Fruit fly (Drosophila melanogaster) whole organism, embryonic: ENCODE results near the gene euc.

ENCODE experiments used
- Atf3 ChIP-seq: fragments of 200-800 bp; sonication (Bioruptor generic); optimal IDR thresholded peaks from 3 replicates; lab custom pipeline; 2016; ENCODE audit warnings: missing biosample characterization, missing genetic modification characterization
- Bgb ChIP-seq: fragments of 200-800 bp; sonication (Bioruptor generic); IDR thresholded peaks from 2 replicates; pipeline ENCODE4 v1.3.6; 2022; ENCODE audit warnings: missing biosample characterization, missing genetic modification characterization; ENCODE audit not compliant: partially characterized antibody
- CG12659 ChIP-seq: fragments of 200-800 bp; sonication (Bioruptor generic); optimal IDR thresholded peaks from 3 replicates; lab custom pipeline; 2017; ENCODE audit warnings: mild to moderate bottlenecking, missing biosample characterization, missing genetic modification reagents, missing genetic modification characterization
- CG17385 ChIP-seq: fragments of 200-800 bp; sonication (Bioruptor generic); optimal IDR thresholded peaks from 3 replicates; lab custom pipeline; 2018; ENCODE audit warnings: missing biosample characterization, mild to moderate bottlenecking, missing genetic modification characterization
- CG18262 ChIP-seq: fragments of 200-800 bp; optimal IDR thresholded peaks from 3 replicates; lab custom pipeline; 2019; ENCODE audit warnings: missing biosample characterization, mild to moderate bottlenecking, missing genetic modification characterization, moderate library complexity
- CG18599 ChIP-seq: fragments of 200-800 bp; sonication (Bioruptor generic); optimal IDR thresholded peaks from 3 replicates; lab custom pipeline; 2017; ENCODE audit warnings: missing biosample characterization, missing genetic modification characterization, mild to moderate bottlenecking, moderate library complexity, missing genetic modification reagents
- CG32532 ChIP-seq: fragments of 200-800 bp; sonication (Bioruptor generic); IDR thresholded peaks from 2 replicates; pipeline ENCODE4 v1.3.6; 2022; ENCODE audit warnings: missing biosample characterization, missing genetic modification characterization
- CG33557 ChIP-seq: fragments of 200-800 bp; sonication (Bioruptor generic); optimal IDR thresholded peaks from 2 replicates; lab custom pipeline; 2019; ENCODE audit warnings: missing biosample characterization, mild to moderate bottlenecking, missing genetic modification characterization, moderate library complexity
- CG4282 ChIP-seq: fragments of 200-800 bp; sonication (Bioruptor generic); optimal IDR thresholded peaks from 2 replicates; lab custom pipeline; 2016; ENCODE audit warnings: missing biosample characterization, missing genetic modification characterization
- CG4404 ChIP-seq: fragments of 200-800 bp; sonication (Bioruptor generic); IDR thresholded peaks from 2 replicates; pipeline ENCODE4 v1.3.6; 2022; ENCODE audit warnings: missing biosample characterization, missing genetic modification characterization
- CG5953 ChIP-seq: fragments of 200-800 bp; sonication (Bioruptor generic); IDR thresholded peaks from 2 replicates; pipeline ENCODE4 v1.3.6; 2022; ENCODE audit warnings: missing biosample characterization, missing genetic modification characterization
- CG6813 ChIP-seq: fragments of 200-800 bp; sonication (Bioruptor generic); optimal IDR thresholded peaks from 2 replicates; lab custom pipeline; 2017; ENCODE audit warnings: missing biosample characterization, missing genetic modification characterization, mild to moderate bottlenecking, moderate library complexity, missing genetic modification reagents
- CG7271 ChIP-seq: fragments of 200-800 bp; sonication (Bioruptor generic); optimal IDR thresholded peaks from 2 replicates; lab custom pipeline; 2018; ENCODE audit warnings: missing biosample characterization, mild to moderate bottlenecking, missing genetic modification characterization, moderate library complexity
- CG7372 ChIP-seq: fragments of 200-800 bp; sonication (Bioruptor generic); IDR thresholded peaks from 2 replicates; pipeline ENCODE4 v1.3.6; 2022; ENCODE audit warnings: missing biosample characterization, missing genetic modification characterization
- CG7839 ChIP-seq: fragments of 200-800 bp; sonication (Bioruptor generic); optimal IDR thresholded peaks from 3 replicates; lab custom pipeline; 2018; ENCODE audit warnings: missing biosample characterization, mild to moderate bottlenecking, missing genetic modification characterization, moderate library complexity
- CG7928 ChIP-seq: fragments of 200-800 bp; sonication (Bioruptor generic); optimal IDR thresholded peaks from 2 replicates; lab custom pipeline; 2017; ENCODE audit warnings: missing biosample characterization, mild to moderate bottlenecking, missing genetic modification characterization
- CG9215 ChIP-seq: fragments of 200-800 bp; sonication (Bioruptor generic); IDR thresholded peaks from 2 replicates; pipeline ENCODE4 v1.3.6; 2022; ENCODE audit warnings: missing biosample characterization, missing genetic modification characterization
- Dad ChIP-seq: fragments of 200-800 bp; sonication (Bioruptor generic); optimal IDR thresholded peaks from 3 replicates; lab custom pipeline; 2016; ENCODE audit warnings: missing biosample characterization, missing genetic modification characterization
- Deaf1 ChIP-seq: fragments of 200-800 bp; optimal IDR thresholded peaks from 3 replicates; lab custom pipeline; 2019; ENCODE audit warnings: missing biosample characterization, mild to moderate bottlenecking, missing genetic modification characterization, moderate library complexity
- Dip3 ChIP-seq: fragments of 200-800 bp; sonication (Bioruptor generic); optimal IDR thresholded peaks from 3 replicates; lab custom pipeline; 2016; ENCODE audit warnings: missing biosample characterization, missing genetic modification characterization
- Dref ChIP-seq: fragments of 200-800 bp; sonication (Bioruptor generic); IDR thresholded peaks from 2 replicates; pipeline ENCODE4 v1.3.6; 2022; ENCODE audit warnings: missing biosample characterization, missing genetic modification characterization
- ERR ChIP-seq: fragments of 200-800 bp; sonication (Bioruptor generic); optimal IDR thresholded peaks from 2 replicates; lab custom pipeline; 2016; ENCODE audit warnings: missing biosample characterization, missing genetic modification characterization
- Ets65A ChIP-seq: fragments of 200-800 bp; sonication (Bioruptor generic); peaks from one replicate; lab custom pipeline; 2016; ENCODE audit warnings: missing biosample characterization, missing genetic modification characterization
- HLH4C ChIP-seq: fragments of 200-800 bp; sonication (Bioruptor generic); IDR thresholded peaks from 3 replicates; pipeline ENCODE4 v1.3.6; 2022; ENCODE audit warnings: missing biosample characterization, missing genetic modification characterization; ENCODE audit not compliant: partially characterized antibody
- HLHmδ ChIP-seq: fragments of 200-800 bp; sonication (Bioruptor generic); optimal IDR thresholded peaks from 2 replicates; lab custom pipeline; 2018; ENCODE audit warnings: missing biosample characterization, mild to moderate bottlenecking, missing genetic modification characterization, moderate library complexity
- Hr39 ChIP-seq: fragments of >200 bp; optimal IDR thresholded peaks from 2 replicates; lab custom pipeline; 2017
- Lim3 ChIP-seq: fragments of 200-800 bp; sonication (Bioruptor generic); IDR thresholded peaks from 2 replicates; pipeline ENCODE4 v1.3.6; 2022; ENCODE audit warnings: missing biosample characterization, missing genetic modification characterization
- Pdp1 ChIP-seq, 2 experiments: fragments of 200-800 bp; sonication (Bioruptor generic); optimal IDR thresholded peaks; 3 replicates each; lab custom pipeline; 2016; ENCODE audit warnings: missing biosample characterization in 2 of 2, missing genetic modification characterization in 2 of 2, mild to moderate bottlenecking in 1 of 2, moderate library complexity in 1 of 2
- Ptx1 ChIP-seq: fragments of 200-800 bp; sonication (Bioruptor generic); IDR thresholded peaks from 2 replicates; pipeline ENCODE4 v1.3.6; 2022; ENCODE audit warnings: missing biosample characterization, missing genetic modification characterization
- Sry-β ChIP-seq: fragments of 200-800 bp; sonication (Bioruptor generic); optimal IDR thresholded peaks from 2 replicates; lab custom pipeline; 2018; ENCODE audit warnings: missing biosample characterization, mild to moderate bottlenecking, missing genetic modification characterization, moderate library complexity
- Trl ChIP-seq, 3 experiments: fragments of >200 bp in 2 of 3; fragments of 200-800 bp in 1 of 3; sonication (Bioruptor generic) in 1 of 3; optimal IDR thresholded peaks; 2 replicates in 1 of 3; 3 replicates in 2 of 3; lab custom pipeline; 2016 to 2017; ENCODE audit warnings: missing biosample characterization in 1 of 3, missing genetic modification characterization in 1 of 3
- ap ChIP-seq: fragments of 200-800 bp; sonication (Bioruptor generic); IDR thresholded peaks from 2 replicates; pipeline ENCODE4 v1.3.6; 2022; ENCODE audit warnings: missing biosample characterization, missing genetic modification characterization
- bcd ChIP-seq: fragments of 200-800 bp; sonication (Bioruptor generic); optimal IDR thresholded peaks from 2 replicates; lab custom pipeline; 2017; ENCODE audit warnings: missing biosample characterization, mild to moderate bottlenecking, missing genetic modification characterization
- cg ChIP-seq: fragments of 200-800 bp; sonication (Bioruptor generic); optimal IDR thresholded peaks from 3 replicates; lab custom pipeline; 2019; ENCODE audit warnings: missing biosample characterization, mild to moderate bottlenecking, missing genetic modification characterization, moderate library complexity
- chn ChIP-seq: fragments of 200-800 bp; sonication (Bioruptor generic); optimal IDR thresholded peaks from 2 replicates; lab custom pipeline; 2016; ENCODE audit warnings: missing biosample characterization, missing genetic modification characterization
- cwo ChIP-seq: fragments of 200-800 bp; sonication (Bioruptor generic); optimal IDR thresholded peaks from 3 replicates; lab custom pipeline; 2017; ENCODE audit warnings: missing biosample characterization, missing genetic modification characterization, mild to moderate bottlenecking, moderate library complexity, missing genetic modification reagents
- danr ChIP-seq: fragments of 200-800 bp; sonication (Bioruptor generic); IDR thresholded peaks from 2 replicates; pipeline ENCODE4 v1.3.6; 2022; ENCODE audit warnings: missing biosample characterization, missing genetic modification characterization
- dimm ChIP-seq: fragments of 200-800 bp; sonication (Bioruptor generic); IDR thresholded peaks from 2 replicates; pipeline ENCODE4 v1.3.6; 2022; ENCODE audit warnings: missing biosample characterization, missing genetic modification characterization
- dm ChIP-seq: fragments of 200-800 bp; sonication (Bioruptor generic); optimal IDR thresholded peaks from 3 replicates; lab custom pipeline; 2016; ENCODE audit warnings: missing biosample characterization, missing genetic modification characterization
- gsb-n ChIP-seq: fragments of 200-800 bp; sonication (Bioruptor generic); optimal IDR thresholded peaks from 3 replicates; lab custom pipeline; 2018; ENCODE audit warnings: missing biosample characterization, mild to moderate bottlenecking, missing genetic modification characterization
- ind ChIP-seq: fragments of 200-800 bp; sonication (Bioruptor generic); optimal IDR thresholded peaks from 3 replicates; lab custom pipeline; 2016; ENCODE audit warnings: missing biosample characterization, missing genetic modification characterization
- inv ChIP-seq: fragments of 200-800 bp; sonication (Bioruptor generic); IDR thresholded peaks from 2 replicates; pipeline ENCODE4 v1.3.6; 2022; ENCODE audit warnings: missing biosample characterization, missing genetic modification characterization; ENCODE audit not compliant: partially characterized antibody
- lbe ChIP-seq: fragments of 200-800 bp; sonication (Bioruptor generic); optimal IDR thresholded peaks from 2 replicates; lab custom pipeline; 2016; ENCODE audit warnings: missing biosample characterization, mild to moderate bottlenecking, missing genetic modification characterization
- oc ChIP-seq: fragments of 200-800 bp; sonication (Bioruptor generic); optimal IDR thresholded peaks from 2 replicates; lab custom pipeline; 2018; ENCODE audit warnings: missing biosample characterization, mild to moderate bottlenecking, missing genetic modification characterization, moderate library complexity
- otp ChIP-seq: fragments of 200-800 bp; sonication (Bioruptor generic); IDR thresholded peaks from 3 replicates; pipeline ENCODE4, ENCODE4 v1.3.6; 2022; ENCODE audit warnings: missing biosample characterization, missing genetic modification characterization
- prd ChIP-seq, 3 experiments: fragments of >200 bp in 2 of 3; fragments of 200-800 bp in 1 of 3; sonication (Bioruptor generic) in 1 of 3; optimal IDR thresholded peaks in 2 of 3; IDR thresholded peaks in 1 of 3; 2 replicates in 2 of 3; 3 replicates in 1 of 3; pipeline versions ENCODE4 v1.3.6 to Lab custom; 2017 to 2022; ENCODE audit warnings: missing biosample characterization in 1 of 3, missing genetic modification characterization in 1 of 3
- sd ChIP-seq: fragments of 200-800 bp; sonication (Bioruptor generic); optimal IDR thresholded peaks from 3 replicates; lab custom pipeline; 2018; ENCODE audit warnings: missing biosample characterization, mild to moderate bottlenecking, missing genetic modification characterization, moderate library complexity
- sens-2 ChIP-seq: fragments of 200-800 bp; sonication (Bioruptor generic); IDR thresholded peaks from 2 replicates; pipeline ENCODE4 v1.3.6; 2022; ENCODE audit warnings: missing biosample characterization, missing genetic modification characterization
- sug ChIP-seq: fragments of 200-800 bp; optimal IDR thresholded peaks from 2 replicates; lab custom pipeline; 2019; ENCODE audit warnings: missing biosample characterization, mild to moderate bottlenecking, missing genetic modification characterization, moderate library complexity
- tna ChIP-seq: fragments of 200-800 bp; sonication (Bioruptor generic); IDR thresholded peaks from 2 replicates; pipeline ENCODE4 v1.3.6; 2022; ENCODE audit warnings: missing biosample characterization, missing genetic modification characterization; ENCODE audit not compliant: partially characterized antibody
- vvl ChIP-seq: fragments of 200-800 bp; sonication (Bioruptor generic); IDR thresholded peaks from 2 replicates; pipeline ENCODE4 v1.3.6; 2022; ENCODE audit warnings: missing biosample characterization, missing genetic modification characterization

The euc gene

DNA sequence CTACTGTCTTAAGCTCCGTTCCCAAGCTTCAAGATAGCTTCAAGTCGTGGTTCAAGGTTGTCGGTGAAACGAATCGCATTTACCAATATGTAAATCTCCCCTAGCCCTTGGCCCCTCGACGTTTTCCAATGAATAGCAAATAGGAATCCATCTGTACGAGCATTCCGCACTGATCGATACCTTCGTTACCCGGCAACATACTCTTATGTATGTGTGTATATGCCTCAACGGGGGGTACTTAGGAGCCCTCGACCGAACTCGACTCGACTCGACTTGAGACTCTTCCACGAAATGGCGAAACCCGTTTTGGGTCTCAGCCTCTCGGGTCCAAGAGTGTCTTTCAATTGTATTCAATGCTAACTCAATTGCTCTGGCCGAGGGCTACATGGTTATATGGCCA lies 23.1 kb upstream of the euc start (continued):
- TF ChIP-seq CG12659 (no peak), tna (GFP tag; lab: Robert Waterston, UW) (no peak), CG4404 (no peak), sug (tag; lab: Kevin White, UChicago) (peak; percentile 11), Dad (no peak), CG9215 (no peak), sens-2 (GFP tag; lab: Robert Waterston, UW) (no peak), CG18599 (GFP tag; lab: Kevin White, UChicago) (no peak), CG7372 (no peak), dm (GFP tag; lab: Kevin White, UChicago) (no peak), gsb-n (tag; lab: Kevin White, UChicago) (peak; percentile 21), Trl (optimal IDR thresholded peaks at IDR 0.05; lab: Kevin White, UChicago) (no peak), Trl (GFP tag; optimal IDR thresholded peaks at IDR 0.05; lab: Kevin White, UChicago) (no peak), cg (GFP tag; lab: Kevin White, UChicago) (peak; percentile 8), Bgb (GFP tag; lab: Robert Waterston, UW) (no peak), vvl (GFP tag; lab: Robert Waterston, UW) (peak; percentile 54), CG33557 (no peak), Lim3 (GFP tag; lab: Robert Waterston, UW) (no peak), oc (tag; lab: Kevin White, UChicago) (peak; percentile 10), chn (GFP tag; lab: Kevin White, UChicago) (no peak), bcd (no peak), inv (GFP tag; lab: Robert Waterston, UW) (no peak), CG32532 (GFP tag; lab: Robert Waterston, UW) (no peak), Sry-β (no peak), CG7271 (tag; lab: Kevin White, UChicago) (no peak), cwo (GFP tag; lab: Kevin White, UChicago) (no peak), lbe (GFP tag; lab: Kevin White, UChicago) (no peak), Ets65A (peak; percentile 81), dimm (no peak), Atf3 (GFP tag; lab: Kevin White, UChicago) (no peak), Dref (GFP tag; lab: Robert Waterston, UW) (no peak), Dip3 (GFP tag; lab: Kevin White, UChicago) (no peak), HLHmδ (no peak), CG7839 (no peak), CG6813 (GFP tag; lab: Kevin White, UChicago) (no peak), Ptx1 (GFP tag; lab: Robert Waterston, UW) (no peak), danr (GFP tag; lab: Robert Waterston, UW) (no peak), CG7928 (no peak), CG4282 (no peak), Deaf1 (tag; lab: Kevin White, UChicago) (peak; percentile 33), CG5953 (GFP tag; lab: Robert Waterston, UW) (no peak), sd (tag; lab: Kevin White, UChicago) (peak; percentile 85), otp (GFP tag; lab: Robert Waterston, UW) (no peak), CG18262 (no peak), CG17385 (GFP tag; lab: Kevin White, UChicago) (no peak), ap (GFP tag; lab: Robert Waterston, UW) (0 out of 2 replicates have a peak, but pooled peaks have one; percentile 13), ERR (GFP tag; lab: Kevin White, UChicago) (no peak), prd (optimal IDR thresholded peaks at IDR 0.05; lab: Kevin White, UChicago) (no peak), prd (GFP tag; IDR thresholded peaks at IDR 0.05; lab: Robert Waterston, UW) (no peak), ind (GFP tag; lab: Kevin White, UChicago) (no peak), Pdp1 (GFP tag; optimal IDR thresholded peaks at IDR 0.05; lab: Kevin White, UChicago) (no peak), Hr39 (lab: Kevin White, UChicago) (no peak), HLH4C (no peak)
